Fruit fly (Drosophila melanogaster): ENCODE measurements around the gene MED6.

- TF ChIP-seq CG9609 (GFP tag; optimal IDR thresholded peaks at IDR 0.05) = no peak
- peak; percentile 35; the same call in 1 of the 2 replicates for TF ChIP-seq Bgb (GFP tag; IDR thresholded peaks at IDR 0.05; ENCODE audit: partially characterized antibody)
- no peak for TF ChIP-seq oc (tag; optimal IDR thresholded peaks at IDR 0.05)
- no peak for TF ChIP-seq Camta (GFP tag; optimal IDR thresholded peaks at IDR 0.05)
- peak; percentile 41; the same call in 1 of the 2 replicates for TF ChIP-seq amos (GFP tag; IDR thresholded peaks at IDR 0.05; ENCODE audit: partially characterized antibody)
- no peak for TF ChIP-seq hb (GFP tag; IDR thresholded peaks at IDR 0.05; ENCODE audit: partially characterized antibody)
Observed at dm6 chr3R:9756187-9756586, 12.6 kb downstream of the MED6 start, which contains the start of the genes Alg12 and Rpt3R.
